Worm (Caenorhabditis elegans) whole organism, L4 larva: Measurements from ENCODE around the gene aqp-1.

Source experiments
- F10B5.3 ChIP-seq: sonication (generic microtip); optimal IDR thresholded peaks from 2 replicates; lab custom pipeline; 2016; ENCODE audit warnings: mild to moderate bottlenecking, missing genetic modification characterization, missing compliant biosample characterization
- F26F4.8 ChIP-seq: fragments of 200-800 bp; sonication (Bioruptor generic); conservative IDR thresholded peaks from 2 replicates; pipeline ENCODE4 v1.3.6; 2022; ENCODE audit warnings: missing genetic modification characterization, missing compliant biosample characterization
- F37D6.2 ChIP-seq: sonication (generic microtip); optimal IDR thresholded peaks from 2 replicates; lab custom pipeline; 2016; ENCODE audit warnings: mild to moderate bottlenecking, missing genetic modification characterization, missing compliant biosample characterization
- R02D3.7 ChIP-seq: fragments of 150-350 bp; sonication (generic microtip); optimal IDR thresholded peaks from 3 replicates; lab custom pipeline; 2014; ENCODE audit warnings: missing biosample characterization, missing genetic modification characterization
- T26A8.4 ChIP-seq: fragments of 200-800 bp; sonication (Bioruptor generic); IDR thresholded peaks from 2 replicates; pipeline ENCODE4 v1.3.6; 2022; ENCODE audit warnings: missing genetic modification characterization, missing compliant biosample characterization
- Y48G9A.11 ChIP-seq: fragments of 200-800 bp; sonication (Bioruptor generic); IDR thresholded peaks from 2 replicates; pipeline ENCODE4 v1.3.6; 2022; ENCODE audit warnings: missing genetic modification reagents, missing genetic modification characterization, missing compliant biosample characterization
- Y5F2A.4 ChIP-seq: fragments of 200-800 bp; sonication (Bioruptor generic); optimal IDR thresholded peaks from 2 replicates; lab custom pipeline; 2018; ENCODE audit warnings: mild to moderate bottlenecking, missing genetic modification characterization, missing compliant biosample characterization
- ZK337.2 ChIP-seq: fragments of 200-800 bp; sonication (Bioruptor generic); IDR thresholded peaks from 2 replicates; pipeline ENCODE4 v1.3.6; 2022; ENCODE audit warnings: missing genetic modification reagents, missing genetic modification characterization, missing compliant biosample characterization
- aha-1 ChIP-seq: fragments of 150-350 bp; peaks from one replicate; lab custom pipeline; 2014; ENCODE audit warnings: missing biosample characterization, missing genetic modification characterization
- aly-2 ChIP-seq: sonication (generic microtip); optimal IDR thresholded peaks from 2 replicates; lab custom pipeline; 2018; ENCODE audit warnings: missing biosample characterization, missing genetic modification characterization
- ceh-20 ChIP-seq: fragments of 200-800 bp; sonication (Bioruptor generic); IDR thresholded peaks from 2 replicates; pipeline ENCODE4 v1.3.6; 2022; ENCODE audit warnings: missing genetic modification reagents, missing genetic modification characterization, missing compliant biosample characterization
- ceh-32 ChIP-seq: sonication (generic microtip); optimal IDR thresholded peaks from 2 replicates; lab custom pipeline; 2016; ENCODE audit warnings: mild to moderate bottlenecking, missing genetic modification characterization, missing compliant biosample characterization; ENCODE audit not compliant: poor library complexity
- ceh-62 ChIP-seq: sonication (generic microtip); optimal IDR thresholded peaks from 2 replicates; lab custom pipeline; 2017; ENCODE audit warnings: missing biosample characterization, missing genetic modification characterization
- ceh-82 ChIP-seq: sonication (generic microtip); optimal IDR thresholded peaks from 2 replicates; lab custom pipeline; 2017; ENCODE audit warnings: missing biosample characterization, missing genetic modification characterization
- ctbp-1 ChIP-seq: fragments of 200-800 bp; sonication (Bioruptor generic); IDR thresholded peaks from 2 replicates; pipeline ENCODE4 v1.3.6; 2022; ENCODE audit warnings: missing genetic modification reagents, missing genetic modification characterization, missing compliant biosample characterization
- daf-12 ChIP-seq: fragments of 150-350 bp; optimal IDR thresholded peaks from 2 replicates; lab custom pipeline; 2014; ENCODE audit warnings: missing biosample characterization, missing genetic modification reagents, missing genetic modification characterization
- dmd-9 ChIP-seq: fragments of 200-800 bp; sonication (Bioruptor generic); IDR thresholded peaks from 2 replicates; pipeline ENCODE4 v1.3.6; 2022; ENCODE audit warnings: missing genetic modification reagents, missing genetic modification characterization, missing compliant biosample characterization
- dpl-1 ChIP-seq: fragments of 150-350 bp; optimal IDR thresholded peaks from 2 replicates; lab custom pipeline; 2014; ENCODE audit warnings: missing biosample characterization, missing genetic modification reagents, missing genetic modification characterization
- dve-1 ChIP-seq: sonication (generic microtip); optimal IDR thresholded peaks from 2 replicates; lab custom pipeline; 2017; ENCODE audit warnings: antibody characterized with exemption, mild to moderate bottlenecking, missing genetic modification characterization, missing compliant biosample characterization; ENCODE audit not compliant: insufficient read depth
- egl-27 ChIP-seq: sonication (generic microtip); optimal IDR thresholded peaks from 3 replicates; lab custom pipeline; 2017; ENCODE audit warnings: missing biosample characterization, missing genetic modification reagents, missing genetic modification characterization
- fkh-10 ChIP-seq: fragments of 150-350 bp; optimal IDR thresholded peaks from 2 replicates; lab custom pipeline; 2014; ENCODE audit warnings: missing biosample characterization, missing genetic modification reagents, missing genetic modification characterization
- hif-1 ChIP-seq, 2 experiments: sonication (generic microtip); optimal IDR thresholded peaks; 2 replicates each; lab custom pipeline; 2016 to 2017; ENCODE audit warnings: missing compliant biosample characterization in 2 of 2, missing genetic modification characterization in 2 of 2, missing genetic modification reagents in 2 of 2, missing genotype in 2 of 2, mild to moderate bottlenecking in 1 of 2
- hlh-11 ChIP-seq: fragments of 200-800 bp; sonication (Bioruptor generic); optimal IDR thresholded peaks from 2 replicates; lab custom pipeline; 2018; ENCODE audit warnings: mild to moderate bottlenecking, missing genetic modification characterization, missing compliant biosample characterization
- hmg-1.1 ChIP-seq: fragments of 200-800 bp; sonication (Bioruptor generic); IDR thresholded peaks from 2 replicates; pipeline ENCODE4 v1.3.6; 2022; ENCODE audit warnings: missing genetic modification reagents, missing genetic modification characterization, missing compliant biosample characterization
- lin-1 ChIP-seq: fragments of 200-800 bp; sonication (Bioruptor generic); IDR thresholded peaks from 2 replicates; pipeline ENCODE4 v1.3.6; 2022; ENCODE audit warnings: missing genetic modification reagents, missing genetic modification characterization, missing compliant biosample characterization
- lin-15B ChIP-seq: fragments of 150-350 bp; sonication (generic microtip); optimal IDR thresholded peaks from 3 replicates; lab custom pipeline; 2014; ENCODE audit warnings: missing biosample characterization, missing genetic modification characterization
- lin-38 ChIP-seq: fragments of 200-800 bp; sonication (Bioruptor generic); IDR thresholded peaks from 2 replicates; pipeline ENCODE4 v1.3.6; 2022; ENCODE audit warnings: missing genetic modification reagents, missing genetic modification characterization, missing compliant biosample characterization
- lin-39 ChIP-seq: fragments of 150-350 bp; optimal IDR thresholded peaks from 2 replicates; lab custom pipeline; 2014; ENCODE audit warnings: missing biosample characterization, missing genetic modification reagents, missing genetic modification characterization
- lir-3 ChIP-seq: sonication (generic microtip); optimal IDR thresholded peaks from 2 replicates; lab custom pipeline; 2016; ENCODE audit warnings: mild to moderate bottlenecking, missing genetic modification characterization, missing compliant biosample characterization
- lsy-2 ChIP-seq, 2 experiments: fragments of 150-350 bp in 1 of 2; sonication (generic microtip) in 1 of 2; optimal IDR thresholded peaks; 2 replicates each; lab custom pipeline; 2014 to 2017; ENCODE audit warnings: missing biosample characterization in 2 of 2, missing genetic modification characterization in 2 of 2
- mep-1 ChIP-seq: fragments of 150-350 bp; sonication (generic microtip); optimal IDR thresholded peaks from 3 replicates; lab custom pipeline; 2014; ENCODE audit warnings: missing biosample characterization, missing genetic modification characterization
- mes-2 ChIP-seq: sonication (generic microtip); optimal IDR thresholded peaks from 2 replicates; lab custom pipeline; 2016; ENCODE audit warnings: missing genotype, mild to moderate bottlenecking, missing genetic modification characterization, missing compliant biosample characterization; ENCODE audit not compliant: poor library complexity, severe bottlenecking
- nhr-102 ChIP-seq: sonication (generic microtip); optimal IDR thresholded peaks from 2 replicates; lab custom pipeline; 2016; ENCODE audit warnings: mild to moderate bottlenecking, missing genetic modification characterization, moderate library complexity, missing compliant biosample characterization
- nhr-11 ChIP-seq: fragments of 150-350 bp; optimal IDR thresholded peaks from 2 replicates; lab custom pipeline; 2014; ENCODE audit warnings: missing biosample characterization, missing genetic modification characterization
- nhr-237 ChIP-seq: sonication (generic microtip); optimal IDR thresholded peaks from 2 replicates; lab custom pipeline; 2017; ENCODE audit warnings: missing biosample characterization, missing genetic modification characterization
- nhr-25 ChIP-seq: sonication (generic microtip); optimal IDR thresholded peaks from 2 replicates; lab custom pipeline; 2017; ENCODE audit warnings: missing genetic modification characterization, mild to moderate bottlenecking, missing compliant biosample characterization, antibody characterized with exemption, moderate library complexity, borderline replicate concordance; ENCODE audit not compliant: insufficient read depth
- nhr-28 ChIP-seq: fragments of 150-350 bp; optimal IDR thresholded peaks from 2 replicates; lab custom pipeline; 2014; ENCODE audit warnings: missing biosample characterization, missing genetic modification characterization
- pha-4 ChIP-seq, 2 experiments: fragments of 150-350 bp in 1 of 2; fragments of 200-800 bp in 1 of 2; sonication (Bioruptor generic) in 1 of 2; IDR thresholded peaks in 1 of 2; optimal IDR thresholded peaks in 1 of 2; 2 replicates each; pipeline versions ENCODE4 v1.3.6 to Lab custom; 2014 to 2022; ENCODE audit warnings: missing genetic modification characterization in 2 of 2, missing genetic modification reagents in 2 of 2, missing biosample characterization in 1 of 2, missing compliant biosample characterization in 1 of 2
- saeg-2 ChIP-seq: fragments of 200-800 bp; sonication (Bioruptor generic); IDR thresholded peaks from 2 replicates; pipeline ENCODE4 v1.3.6; 2022; ENCODE audit warnings: missing genetic modification reagents, missing genetic modification characterization, missing compliant biosample characterization
- skn-1 ChIP-seq: fragments of 150-350 bp; optimal IDR thresholded peaks from 2 replicates; lab custom pipeline; 2014; ENCODE audit warnings: missing biosample characterization, missing genetic modification characterization
- snpc-1.2 ChIP-seq: fragments of 200-800 bp; sonication (Bioruptor generic); IDR thresholded peaks from 2 replicates; pipeline ENCODE4 v1.3.6; 2022; ENCODE audit warnings: missing genetic modification reagents, missing genetic modification characterization, missing compliant biosample characterization
- snpc-4 ChIP-seq: fragments of 150-350 bp; optimal IDR thresholded peaks from 2 replicates; lab custom pipeline; 2014; ENCODE audit warnings: missing biosample characterization, missing genetic modification characterization
- spr-1 ChIP-seq: sonication (generic microtip); optimal IDR thresholded peaks from 2 replicates; lab custom pipeline; 2016; ENCODE audit warnings: mild to moderate bottlenecking, missing genetic modification characterization, missing compliant biosample characterization
- tra-1 ChIP-seq: fragments of 200-800 bp; sonication (Bioruptor generic); IDR thresholded peaks from 2 replicates; pipeline ENCODE4 v1.3.6; 2022; ENCODE audit warnings: missing genetic modification reagents, missing genetic modification characterization, missing compliant biosample characterization
- unc-62 ChIP-seq, 3 experiments: fragments of 150-350 bp in 1 of 3; sonication (generic microtip); optimal IDR thresholded peaks in 2 of 3; peaks in 1 of 3; 1 replicate in 1 of 3; 2 replicates in 2 of 3; lab custom pipeline; 2014 to 2017; ENCODE audit warnings: missing biosample characterization in 3 of 3, missing genetic modification characterization in 3 of 3, missing genetic modification reagents in 3 of 3, missing genotype in 1 of 3
- vab-7 ChIP-seq: fragments of 200-800 bp; sonication (Bioruptor generic); IDR thresholded peaks from 2 replicates; pipeline ENCODE4 v1.3.6; 2022; ENCODE audit warnings: missing genetic modification reagents, missing genetic modification characterization, missing compliant biosample characterization
- zag-1 ChIP-seq: fragments of 150-350 bp; optimal IDR thresholded peaks from 2 replicates; lab custom pipeline; 2014; ENCODE audit warnings: missing biosample characterization, missing genetic modification characterization
- zip-11 ChIP-seq: fragments of 200-800 bp; sonication (Bioruptor generic); IDR thresholded peaks from 2 replicates; pipeline ENCODE4 v1.3.6; 2022; ENCODE audit warnings: missing genetic modification characterization, missing compliant biosample characterization
- zip-2 ChIP-seq: fragments of 150-350 bp; optimal IDR thresholded peaks from 2 replicates; lab custom pipeline; 2014; ENCODE audit warnings: missing biosample characterization, missing genetic modification characterization

aqp-1 gene

DNA sequence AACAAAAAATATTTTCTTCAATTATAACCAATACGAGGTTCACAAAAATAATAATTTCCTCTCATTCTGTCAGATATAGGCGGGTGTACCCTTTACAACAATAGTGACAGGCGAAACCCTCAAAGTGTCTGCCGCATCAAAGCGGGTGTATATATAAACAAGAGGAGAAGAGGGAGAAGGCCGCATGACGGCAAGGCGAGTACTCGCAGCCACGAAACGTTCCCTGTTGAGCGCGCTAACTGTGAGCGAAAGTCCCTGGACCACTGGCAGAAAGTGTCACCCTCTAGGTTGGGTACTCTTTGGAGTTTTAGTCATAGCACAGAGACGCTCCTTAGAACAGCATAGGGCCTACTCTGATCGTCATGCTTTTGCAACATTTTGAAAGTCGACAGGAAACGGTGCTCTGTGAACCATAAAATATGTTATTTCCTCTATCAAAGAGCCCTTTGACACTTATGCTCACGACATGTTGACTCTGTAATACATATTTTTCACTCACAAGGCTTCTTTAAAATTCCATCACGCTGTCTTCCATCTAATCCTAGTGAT is 38.0 kb downstream of the aqp-1 start, which contains the start of gene pcrg-1 (continued):
- TF ChIP-seq T26A8.4 (GFP tag; lab: Robert Waterston, UW) (peak; percentile 91), hmg-1.1 (GFP tag; lab: Robert Waterston, UW) (peak; percentile 97), mes-2 (peak; percentile 73), tra-1 (GFP tag; lab: Robert Waterston, UW) (peak; percentile 83), ceh-82 (tag; lab: Kevin White, UChicago) (no peak), snpc-4 (tag; lab: Kevin White, UChicago) (peak; percentile 95), hif-1 (tag; optimal IDR thresholded peaks at IDR 0.05; lab: Kevin White, UChicago) (peak; percentile 12 to 56), lin-39 (tag; lab: Kevin White, UChicago) (no peak), dve-1 (tag; lab: Kevin White, UChicago) (peak; percentile 57), lsy-2 (tag; optimal IDR thresholded peaks at IDR 0.05; lab: Kevin White, UChicago) (peak in 1 of 2 experiments; percentile 69), lin-15B (tag; lab: Kevin White, UChicago) (no peak), saeg-2 (GFP tag; lab: Robert Waterston, UW) (peak; percentile 89), pha-4 (GFP tag; IDR thresholded peaks at IDR 0.05; lab: Robert Waterston, UW) (peak; percentile 89), pha-4 (tag; optimal IDR thresholded peaks at IDR 0.05; lab: Kevin White, UChicago) (peak; percentile 42), nhr-11 (tag; lab: Kevin White, UChicago) (no peak), nhr-28 (no peak), skn-1 (tag; lab: Kevin White, UChicago) (no peak), vab-7 (GFP tag; lab: Robert Waterston, UW) (peak; percentile 93), hlh-11 (tag; lab: Kevin White, UChicago) (peak; percentile 74), zip-11 (GFP tag; lab: Robert Waterston, UW) (peak; percentile 66), nhr-102 (tag; lab: Kevin White, UChicago) (peak; percentile 59), lin-38 (GFP tag; lab: Robert Waterston, UW) (peak; percentile 84), lir-3 (tag; lab: Kevin White, UChicago) (peak; percentile 70), Y48G9A.11 (GFP tag; lab: Robert Waterston, UW) (peak; percentile 84), ceh-62 (tag; lab: Kevin White, UChicago) (no peak), mep-1 (peak; percentile 61), dmd-9 (GFP tag; lab: Robert Waterston, UW) (peak; percentile 78; the same call in 1 of the 2 replicates), aly-2 (tag; lab: Kevin White, UChicago) (no peak), ctbp-1 (peak; percentile 76), unc-62 (GFP tag; optimal IDR thresholded peaks at IDR 0.05 in 1 of 2; lab: Kevin White, UChicago) (peak in 1 of 2 experiments; percentile 81), unc-62 (tag; optimal IDR thresholded peaks at IDR 0.05; lab: Kevin White, UChicago) (no peak), zip-2 (tag; lab: Kevin White, UChicago) (peak; percentile 35), fkh-10 (GFP tag; lab: Kevin White, UChicago) (no peak), nhr-237 (tag; lab: Kevin White, UChicago) (no peak), snpc-1.2 (peak; percentile 86), Y5F2A.4 (peak; percentile 82), lin-1 (GFP tag; lab: Robert Waterston, UW) (peak; percentile 66), ZK337.2 (GFP tag; lab: Robert Waterston, UW) (peak; percentile 21), daf-12 (tag; lab: Kevin White, UChicago) (no peak), ceh-20 (GFP tag; lab: Robert Waterston, UW) (peak; percentile 79), F10B5.3 (tag; lab: Kevin White, UChicago) (peak; percentile 72), F26F4.8 (GFP tag; lab: Robert Waterston, UW) (peak; percentile 95), dpl-1 (GFP tag; lab: Kevin White, UChicago) (peak; percentile 50), egl-27 (tag; lab: Kevin White, UChicago) (no peak), F37D6.2 (tag; lab: Kevin White, UChicago) (peak; percentile 29), nhr-25 (tag; lab: Kevin White, UChicago) (peak; percentile 69), R02D3.7 (tag; lab: Kevin White, UChicago) (no peak), ceh-32 (tag; lab: Kevin White, UChicago) (no peak), zag-1 (tag; lab: Kevin White, UChicago) (no peak), aha-1 (tag; lab: Kevin White, UChicago) (peak; percentile 89), spr-1 (tag; lab: Kevin White, UChicago) (peak; percentile 80)
